Worm (Caenorhabditis elegans): Measurements from ENCODE around the gene him-6.
A peak's percentile ranks its signal among the peaks of the same experiment; 100 is the strongest.

Gene him-6

ce11 chrIV:12531047-12531446 is 40.5 kb downstream of the him-6 start, which contains the start of gene F53B2.5:
F53B2.5 (minus strand) TSS chrIV:12531147.
- TF ChIP-seq sdz-12 (GFP tag; optimal IDR thresholded peaks at IDR 0.05) (no peak), spr-3 (GFP tag; optimal IDR thresholded peaks at IDR 0.05) (no peak), madf-5 (GFP tag; IDR thresholded peaks at IDR 0.05) (no peak), zip-11 (GFP tag; IDR thresholded peaks at IDR 0.05) (no peak), dve-1 (tag; optimal IDR thresholded peaks at IDR 0.05; ENCODE audit: insufficient read depth) (no peak), mdl-1 (tag; optimal IDR thresholded peaks at IDR 0.05) (no peak), pqm-1 (tag; optimal IDR thresholded peaks at IDR 0.05) (no peak), nhr-25 (tag; optimal IDR thresholded peaks at IDR 0.05; ENCODE audit: borderline replicate concordance, insufficient read depth) (no peak)

- TF ChIP-seq aha-1 (tag) (peak; percentile 21), nhr-25 (tag; optimal IDR thresholded peaks at IDR 0.05; ENCODE audit: borderline replicate concordance, insufficient read depth) (no peak)
Observed at ce11 chrIV:12531464-12531863, 40.9 kb downstream of the him-6 start.

DNA sequence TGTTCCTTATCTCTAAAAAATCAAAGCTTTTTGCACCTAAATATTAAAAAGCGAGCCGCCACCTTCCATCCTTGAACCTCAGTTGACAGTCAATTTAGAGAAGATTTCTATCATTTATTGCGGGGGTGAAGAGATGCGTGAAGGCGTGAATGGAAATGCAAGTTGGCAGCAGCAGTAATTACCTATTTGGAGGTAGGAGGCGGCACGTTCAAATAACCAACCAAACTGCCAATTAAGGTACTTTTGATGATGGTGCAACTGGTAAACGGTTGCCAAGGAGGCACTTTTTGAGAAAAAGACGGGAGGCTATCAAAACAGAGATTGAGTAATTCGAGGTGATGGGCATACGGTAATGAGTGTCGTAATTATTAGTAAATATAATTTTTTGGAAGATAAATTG is 45.8 kb downstream of the him-6 start:
- TF ChIP-seq daf-19 (GFP tag; conservative IDR thresholded peaks at IDR 0.05) (no peak), unc-130 (GFP tag; optimal IDR thresholded peaks at IDR 0.05) (no peak), vab-7 (GFP tag; IDR thresholded peaks at IDR 0.05) (no peak), saeg-2 (GFP tag; IDR thresholded peaks at IDR 0.05) (no peak), ceh-20 (GFP tag; IDR thresholded peaks at IDR 0.05) (no peak), lir-3 (tag; optimal IDR thresholded peaks at IDR 0.05) (no peak), ZK337.2 (GFP tag; IDR thresholded peaks at IDR 0.05) (no peak)

DNA sequence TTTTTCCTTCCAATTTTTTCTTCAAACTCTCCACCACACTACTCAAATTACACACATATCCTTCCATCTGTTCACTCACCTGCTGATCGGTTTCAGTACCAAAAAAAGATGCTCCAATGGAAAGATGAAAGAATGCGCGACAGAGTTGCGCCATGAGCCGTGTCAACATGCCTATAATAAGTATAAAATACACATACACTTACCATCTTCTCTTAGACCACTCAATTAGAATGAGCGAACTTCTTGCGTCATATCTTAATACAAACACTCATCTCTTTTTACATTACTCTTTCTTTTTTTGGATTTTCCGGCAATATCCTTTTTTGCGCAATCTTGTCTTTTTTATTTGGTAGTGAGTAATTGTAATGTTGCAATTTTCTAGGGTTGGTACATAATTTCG is 47.1 kb downstream of the him-6 start:
- TF ChIP-seq unc-62 (GFP tag; optimal IDR thresholded peaks at IDR 0.05 in 1 of 2) (peak in 1 of 2 experiments; percentile 57), unc-62 (tag; optimal IDR thresholded peaks at IDR 0.05) (no peak), aha-1 (tag) (peak; percentile 67), lin-39 (tag; optimal IDR thresholded peaks at IDR 0.05) (no peak)

DNA sequence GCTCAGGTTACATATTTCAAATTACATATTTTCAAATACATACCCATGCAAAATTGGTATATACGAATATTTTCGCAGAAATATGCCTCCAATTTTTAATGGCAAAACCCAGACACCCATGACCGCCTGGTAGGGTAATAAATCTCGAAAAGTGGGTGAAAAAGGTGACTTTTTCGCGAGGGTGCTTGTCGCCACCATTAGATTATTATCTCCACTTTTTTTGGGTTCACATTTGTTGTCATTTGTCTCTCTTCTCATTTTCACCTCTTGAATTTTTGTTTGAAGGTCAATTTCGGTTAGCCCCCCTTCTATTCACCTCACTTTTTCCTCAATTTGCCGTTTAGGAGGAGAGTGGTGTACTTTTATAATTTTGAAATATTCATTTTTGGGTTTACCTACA is 49.7 kb downstream of the him-6 start:
- TF ChIP-seq aha-1 (tag) = no peak
- TF ChIP-seq daf-16 (GFP tag; optimal IDR thresholded peaks at IDR 0.05) = no peak
- no peak for TF ChIP-seq daf-16 (tag; optimal IDR thresholded peaks at IDR 0.05)
- TF ChIP-seq gei-8 (GFP tag; optimal IDR thresholded peaks at IDR 0.05) = no peak
- TF ChIP-seq skn-1 (tag; optimal IDR thresholded peaks at IDR 0.05) = no peak
- TF ChIP-seq egl-43 (GFP tag; IDR thresholded peaks at IDR 0.05) = no peak
- TF ChIP-seq dmd-9 (GFP tag; IDR thresholded peaks at IDR 0.05) = no peak
- no peak for TF ChIP-seq lin-38 (GFP tag; IDR thresholded peaks at IDR 0.05)
- no peak for TF ChIP-seq snpc-4 (tag; optimal IDR thresholded peaks at IDR 0.05)

DNA sequence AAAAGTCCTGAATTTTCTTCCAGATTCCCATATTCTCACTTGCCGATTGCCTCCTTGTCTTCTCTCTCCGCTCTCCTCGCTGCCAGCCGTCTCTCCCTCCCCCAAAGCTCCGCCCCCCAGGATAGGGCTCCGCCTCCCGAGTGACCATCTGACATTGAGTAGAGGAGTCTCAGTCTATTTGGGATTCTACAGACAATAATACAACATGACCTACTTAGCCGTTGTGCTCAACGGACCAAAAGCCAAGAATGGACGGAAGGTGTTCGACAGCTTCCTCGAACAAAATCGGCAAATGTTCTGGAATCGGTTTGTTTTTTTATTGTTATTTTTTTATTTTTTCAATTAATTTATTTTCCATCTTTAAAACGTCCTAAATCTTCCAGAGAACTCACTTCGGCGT is 51.4 kb downstream of the him-6 start, which contains the start of gene ham-1:
ham-1 (plus strand) TSS at position 173 of the 400 bp plus-strand sequence.
- TF ChIP-seq unc-62 (GFP tag; optimal IDR thresholded peaks at IDR 0.05 in 1 of 2) = peak in 1 of 2 experiments; percentile 90
- no peak for TF ChIP-seq unc-62 (tag; optimal IDR thresholded peaks at IDR 0.05)
- no peak for TF ChIP-seq nhr-102 (tag; optimal IDR thresholded peaks at IDR 0.05)

ce11 chrIV:12544624-12545023 is 54.0 kb downstream of the him-6 start:
- TF ChIP-seq ceh-44 (GFP tag; IDR thresholded peaks at IDR 0.05) (no peak), dmd-6 (GFP tag; IDR thresholded peaks at IDR 0.05) (no peak), ztf-7 (tag; optimal IDR thresholded peaks at IDR 0.05) (no peak), unc-62 (GFP tag; optimal IDR thresholded peaks at IDR 0.05 in 1 of 2) (peak in 1 of 2 experiments; percentile 64), unc-62 (tag; optimal IDR thresholded peaks at IDR 0.05) (no peak), daf-8 (GFP tag; IDR thresholded peaks at IDR 0.05) (no peak), php-3 (GFP tag; IDR thresholded peaks at IDR 0.05) (no peak), zip-11 (GFP tag; IDR thresholded peaks at IDR 0.05) (no peak)

All from whole organism, L4 larva.